Worm (Caenorhabditis elegans) whole organism, L4 larva: ENCODE results near the gene C32D5.8.

Source experiments
- Y48G9A.11 ChIP-seq: fragments of 200-800 bp; sonication (Bioruptor generic); IDR thresholded peaks from 2 replicates; pipeline ENCODE4 v1.3.6; 2022; ENCODE audit warnings: missing genetic modification reagents, missing genetic modification characterization, missing compliant biosample characterization
- ces-1 ChIP-seq: fragments of 150-350 bp; sonication (generic microtip); optimal IDR thresholded peaks from 4 replicates; lab custom pipeline; 2014; ENCODE audit warnings: missing biosample characterization, missing genetic modification reagents, missing genetic modification characterization
- daf-16 ChIP-seq, 3 experiments: sonication (generic microtip); optimal IDR thresholded peaks; 2 replicates each; lab custom pipeline; 2016 to 2017; ENCODE audit warnings: missing genetic modification characterization in 3 of 3, missing genetic modification reagents in 3 of 3, mild to moderate bottlenecking in 2 of 3, missing compliant biosample characterization in 2 of 3, missing biosample characterization in 1 of 3, moderate library complexity in 1 of 3
- hlh-30 ChIP-seq: sonication (generic microtip); optimal IDR thresholded peaks from 2 replicates; lab custom pipeline; 2017; ENCODE audit warnings: antibody characterized with exemption, mild to moderate bottlenecking, missing genetic modification characterization, missing compliant biosample characterization; ENCODE audit not compliant: insufficient read depth
- lin-13 ChIP-seq: fragments of 150-350 bp; optimal IDR thresholded peaks from 2 replicates; lab custom pipeline; 2014; ENCODE audit warnings: missing biosample characterization, missing genetic modification reagents, missing genetic modification characterization
- lin-29 ChIP-seq: fragments of 200-800 bp; sonication (Bioruptor generic); IDR thresholded peaks from 2 replicates; pipeline ENCODE4 v1.3.6; 2022; ENCODE audit warnings: missing genetic modification reagents, missing genetic modification characterization, missing compliant biosample characterization
- lsy-2 ChIP-seq, 2 experiments: fragments of 150-350 bp in 1 of 2; sonication (generic microtip) in 1 of 2; optimal IDR thresholded peaks; 2 replicates each; lab custom pipeline; 2014 to 2017; ENCODE audit warnings: missing biosample characterization in 2 of 2, missing genetic modification characterization in 2 of 2
- nhr-11 ChIP-seq: fragments of 150-350 bp; optimal IDR thresholded peaks from 2 replicates; lab custom pipeline; 2014; ENCODE audit warnings: missing biosample characterization, missing genetic modification characterization
- nhr-237 ChIP-seq: sonication (generic microtip); optimal IDR thresholded peaks from 2 replicates; lab custom pipeline; 2017; ENCODE audit warnings: missing biosample characterization, missing genetic modification characterization
- nhr-25 ChIP-seq: sonication (generic microtip); optimal IDR thresholded peaks from 2 replicates; lab custom pipeline; 2017; ENCODE audit warnings: missing genetic modification characterization, mild to moderate bottlenecking, missing compliant biosample characterization, antibody characterized with exemption, moderate library complexity, borderline replicate concordance; ENCODE audit not compliant: insufficient read depth
- nhr-28 ChIP-seq: fragments of 150-350 bp; optimal IDR thresholded peaks from 2 replicates; lab custom pipeline; 2014; ENCODE audit warnings: missing biosample characterization, missing genetic modification characterization
- nhr-42 ChIP-seq: fragments of 200-800 bp; sonication (Bioruptor generic); IDR thresholded peaks from 2 replicates; pipeline ENCODE4 v1.3.6; 2022; ENCODE audit warnings: missing genetic modification characterization, missing compliant biosample characterization
- nhr-6 ChIP-seq: fragments of 150-350 bp; optimal IDR thresholded peaks from 2 replicates; lab custom pipeline; 2014; ENCODE audit warnings: missing biosample characterization, missing genetic modification characterization
- unc-39 ChIP-seq: sonication (generic microtip); optimal IDR thresholded peaks from 2 replicates; lab custom pipeline; 2017; ENCODE audit warnings: missing biosample characterization, missing genetic modification characterization

DNA sequence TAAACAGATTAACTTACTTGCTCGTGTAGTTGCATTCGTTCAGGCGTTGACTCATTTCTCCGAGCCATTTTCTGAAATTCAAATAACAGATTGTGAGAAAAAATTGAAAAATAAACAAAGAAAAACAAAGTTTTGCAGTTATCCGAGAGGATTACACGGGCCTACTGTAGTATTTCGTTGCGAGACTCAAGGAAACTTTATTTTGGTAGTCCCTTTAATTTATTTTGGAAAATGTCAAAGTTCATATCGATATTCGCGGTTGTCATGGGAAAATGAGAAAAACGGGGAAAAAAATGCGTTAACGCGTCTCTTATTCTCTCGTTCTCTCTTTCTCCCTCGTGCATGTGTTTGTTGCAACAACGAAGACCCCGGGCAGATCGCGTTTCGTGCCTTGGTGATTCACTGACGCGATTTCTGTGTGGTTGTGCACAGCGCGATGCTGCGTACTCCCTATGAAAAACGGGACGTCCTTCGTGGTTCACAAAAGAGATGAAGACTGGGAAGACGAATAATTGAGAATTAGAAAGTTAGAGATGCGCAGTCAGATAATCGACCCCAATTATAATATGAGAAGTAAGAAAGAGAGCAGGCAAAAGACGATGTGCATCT, 14.4 kb downstream of the C32D5.8 start, which contains the start of gene set-4:
- no peak for TF ChIP-seq nhr-237 (tag; lab: Kevin White, UChicago)
- peak; percentile 79 to 95 for TF ChIP-seq lsy-2 (tag; optimal IDR thresholded peaks at IDR 0.05; lab: Kevin White, UChicago)
- no peak for TF ChIP-seq ces-1
- 0 out of 2 replicates have a peak, but pooled peaks have one; percentile 20 for TF ChIP-seq lin-29
- peak; percentile 87 for TF ChIP-seq lin-13 (GFP tag; lab: Kevin White, UChicago)
- TF ChIP-seq nhr-25 (tag; lab: Kevin White, UChicago): peak; percentile 85
- TF ChIP-seq Y48G9A.11 (GFP tag; lab: Robert Waterston, UW): no peak
- TF ChIP-seq daf-16 (GFP tag; optimal IDR thresholded peaks at IDR 0.05; lab: Kevin White, UChicago): peak; percentile 50 to 86
- TF ChIP-seq daf-16 (tag; optimal IDR thresholded peaks at IDR 0.05; lab: Kevin White, UChicago): peak; percentile 75
- no peak for TF ChIP-seq unc-39 (tag; lab: Kevin White, UChicago)
- TF ChIP-seq nhr-42 (GFP tag; lab: Robert Waterston, UW): peak; percentile 85
- peak; percentile 86 for TF ChIP-seq nhr-28 (tag; lab: Kevin White, UChicago)
- TF ChIP-seq nhr-11 (tag; lab: Kevin White, UChicago): peak; percentile 89
- peak; percentile 79 for TF ChIP-seq nhr-6 (tag; lab: Kevin White, UChicago)
- peak; percentile 95 for TF ChIP-seq hlh-30
